Worm (Caenorhabditis elegans) whole organism, mixed stage, embryonic: ENCODE measurements around the gene nep-12.

Experiments used
- M03D4.4 ChIP-seq: sonication (generic microtip); optimal IDR thresholded peaks from 2 replicates; lab custom pipeline; 2017; ENCODE audit warnings: mild to moderate bottlenecking, missing genetic modification characterization, missing compliant biosample characterization
- bed-3 ChIP-seq: fragments of 200-800 bp; sonication (Bioruptor generic); optimal IDR thresholded peaks from 3 replicates; lab custom pipeline; 2018; ENCODE audit warnings: mild to moderate bottlenecking, missing genetic modification characterization, moderate library complexity, missing compliant biosample characterization
- blmp-1 ChIP-seq: fragments of 150-350 bp; optimal IDR thresholded peaks from 2 replicates; lab custom pipeline; 2014; ENCODE audit warnings: missing biosample characterization, missing genetic modification characterization
- ceh-39 ChIP-seq: fragments of 150-350 bp; optimal IDR thresholded peaks from 2 replicates; lab custom pipeline; 2014; ENCODE audit warnings: missing biosample characterization, missing genetic modification characterization
- ceh-43 ChIP-seq: fragments of 200-800 bp; sonication (Bioruptor generic); optimal IDR thresholded peaks from 2 replicates; lab custom pipeline; 2018; ENCODE audit warnings: mild to moderate bottlenecking, missing genetic modification characterization, moderate library complexity, missing compliant biosample characterization
- ceh-83 ChIP-seq: fragments of 200-800 bp; sonication (Bioruptor generic); optimal IDR thresholded peaks from 2 replicates; lab custom pipeline; 2018; ENCODE audit warnings: mild to moderate bottlenecking, missing genetic modification characterization, missing compliant biosample characterization
- ces-1 ChIP-seq: fragments of 150-350 bp; optimal IDR thresholded peaks from 2 replicates; lab custom pipeline; 2014; ENCODE audit warnings: missing biosample characterization, missing genetic modification reagents, missing genetic modification characterization
- cnd-1 ChIP-seq: fragments of 200-800 bp; sonication (Bioruptor generic); optimal IDR thresholded peaks from 2 replicates; lab custom pipeline; 2018; ENCODE audit warnings: mild to moderate bottlenecking, missing genetic modification characterization, missing compliant biosample characterization
- elt-1 ChIP-seq: sonication (generic microtip); optimal IDR thresholded peaks from 2 replicates; lab custom pipeline; 2017; ENCODE audit warnings: missing genetic modification characterization, mild to moderate bottlenecking, missing compliant biosample characterization, antibody characterized with exemption, moderate library complexity, borderline replicate concordance; ENCODE audit not compliant: insufficient read depth
- elt-3 ChIP-seq: fragments of 150-350 bp; optimal IDR thresholded peaks from 2 replicates; lab custom pipeline; 2014; ENCODE audit warnings: missing biosample characterization, missing genetic modification characterization
- flh-1 ChIP-seq: fragments of 200-800 bp; sonication (Bioruptor generic); optimal IDR thresholded peaks from 2 replicates; lab custom pipeline; 2018; ENCODE audit warnings: mild to moderate bottlenecking, missing genetic modification characterization, moderate library complexity, missing compliant biosample characterization
- ham-2 ChIP-seq: fragments of 200-800 bp; sonication (Bioruptor generic); optimal IDR thresholded peaks from 2 replicates; lab custom pipeline; 2018; ENCODE audit warnings: mild to moderate bottlenecking, missing genetic modification characterization, missing compliant biosample characterization
- hlh-1 ChIP-seq: fragments of 150-350 bp; optimal IDR thresholded peaks from 2 replicates; lab custom pipeline; 2014; ENCODE audit warnings: missing biosample characterization, missing genetic modification reagents, missing genetic modification characterization
- lin-13 ChIP-seq: fragments of 150-350 bp; optimal IDR thresholded peaks from 2 replicates; lab custom pipeline; 2014; ENCODE audit warnings: missing biosample characterization, missing genetic modification characterization
- lin-32 ChIP-seq: fragments of 200-800 bp; sonication (Bioruptor generic); optimal IDR thresholded peaks from 2 replicates; lab custom pipeline; 2018; ENCODE audit warnings: mild to moderate bottlenecking, missing genetic modification characterization, missing compliant biosample characterization
- mab-5 ChIP-seq: fragments of 150-350 bp; optimal IDR thresholded peaks from 2 replicates; lab custom pipeline; 2014; ENCODE audit warnings: missing biosample characterization, missing genetic modification characterization
- mep-1 ChIP-seq: fragments of 150-350 bp; optimal IDR thresholded peaks from 2 replicates; lab custom pipeline; 2017; ENCODE audit warnings: missing biosample characterization, missing genetic modification reagents, missing genetic modification characterization, inconsistent platforms
- mls-2 ChIP-seq: sonication (generic microtip); optimal IDR thresholded peaks from 2 replicates; lab custom pipeline; 2016; ENCODE audit warnings: mild to moderate bottlenecking, missing genetic modification characterization, moderate library complexity, missing compliant biosample characterization
- nhr-12 ChIP-seq: fragments of 150-350 bp; optimal IDR thresholded peaks from 2 replicates; lab custom pipeline; 2014; ENCODE audit warnings: missing biosample characterization, missing genetic modification characterization
- nhr-237 ChIP-seq: fragments of 150-350 bp; optimal IDR thresholded peaks from 2 replicates; lab custom pipeline; 2014; ENCODE audit warnings: missing biosample characterization, missing genetic modification characterization
- nhr-28 ChIP-seq: fragments of 150-350 bp; optimal IDR thresholded peaks from 2 replicates; lab custom pipeline; 2014; ENCODE audit warnings: missing biosample characterization, missing genetic modification characterization
- nhr-76 ChIP-seq: sonication (generic microtip); optimal IDR thresholded peaks from 2 replicates; lab custom pipeline; 2017; ENCODE audit warnings: missing biosample characterization, missing genetic modification characterization
- pha-4 ChIP-seq: fragments of 150-350 bp; optimal IDR thresholded peaks from 2 replicates; lab custom pipeline; 2018; ENCODE audit warnings: missing biosample characterization, missing genetic modification reagents, missing genetic modification characterization
- sem-2 ChIP-seq: fragments of 200-800 bp; sonication (Bioruptor generic); optimal IDR thresholded peaks from 2 replicates; lab custom pipeline; 2018; ENCODE audit warnings: mild to moderate bottlenecking, missing genetic modification characterization, missing compliant biosample characterization
- snpc-4 ChIP-seq: fragments of 150-350 bp; optimal IDR thresholded peaks from 2 replicates; lab custom pipeline; 2014; ENCODE audit warnings: missing biosample characterization, missing genetic modification characterization
- sptf-1 ChIP-seq: sonication (generic microtip); optimal IDR thresholded peaks from 2 replicates; lab custom pipeline; 2017; ENCODE audit warnings: mild to moderate bottlenecking, missing genetic modification characterization, moderate library complexity, missing compliant biosample characterization
- tbx-8 ChIP-seq: fragments of 200-800 bp; sonication (Bioruptor generic); optimal IDR thresholded peaks from 2 replicates; lab custom pipeline; 2018; ENCODE audit warnings: mild to moderate bottlenecking, missing genetic modification characterization, moderate library complexity, missing compliant biosample characterization
- unc-120 ChIP-seq: sonication (generic microtip); optimal IDR thresholded peaks from 2 replicates; lab custom pipeline; 2017; ENCODE audit warnings: missing genetic modification characterization, missing compliant biosample characterization; ENCODE audit not compliant: poor library complexity, severe bottlenecking
- unc-39 ChIP-seq: fragments of 150-350 bp; optimal IDR thresholded peaks from 2 replicates; lab custom pipeline; 2014; ENCODE audit warnings: missing biosample characterization, missing genetic modification characterization
- unc-62 ChIP-seq: fragments of 150-350 bp; optimal IDR thresholded peaks from 2 replicates; lab custom pipeline; 2014; ENCODE audit warnings: missing biosample characterization, missing genetic modification reagents, missing genetic modification characterization
- zip-8 ChIP-seq: fragments of 150-350 bp; optimal IDR thresholded peaks from 2 replicates; lab custom pipeline; 2014; ENCODE audit warnings: missing biosample characterization, missing genetic modification characterization
- ztf-11 ChIP-seq: fragments of 150-350 bp; optimal IDR thresholded peaks from 2 replicates; lab custom pipeline; 2014; ENCODE audit warnings: missing biosample characterization, missing genetic modification characterization

Gene nep-12

DNA sequence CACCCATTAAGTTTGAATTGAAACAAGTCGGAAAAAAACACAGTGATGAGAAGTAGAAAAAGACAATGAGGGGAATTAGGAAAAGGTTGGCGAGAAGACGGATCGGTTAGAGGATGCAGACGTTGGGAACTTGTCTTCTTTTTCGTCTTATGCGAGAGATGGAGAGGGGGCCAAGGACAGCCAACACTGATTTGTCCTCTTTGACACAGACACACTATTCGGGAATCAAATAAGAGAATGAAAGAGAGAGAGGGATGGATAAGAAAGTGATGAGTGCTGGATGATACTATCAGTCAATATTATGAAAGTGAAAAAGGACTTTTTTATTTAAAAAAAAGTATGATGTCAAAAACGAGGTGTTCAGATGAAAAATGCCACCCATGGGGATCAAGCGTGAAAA, 37.4 kb upstream of the nep-12 start, which contains the start of gene lact-5:
Gene lact-5 (minus strand): TSS at position 1 of the 400 bp plus-strand sequence.
- no peak for TF ChIP-seq lin-13 (tag; lab: Kevin White, UChicago)
- TF ChIP-seq blmp-1 (tag; lab: Kevin White, UChicago) = peak; percentile 69

DNA sequence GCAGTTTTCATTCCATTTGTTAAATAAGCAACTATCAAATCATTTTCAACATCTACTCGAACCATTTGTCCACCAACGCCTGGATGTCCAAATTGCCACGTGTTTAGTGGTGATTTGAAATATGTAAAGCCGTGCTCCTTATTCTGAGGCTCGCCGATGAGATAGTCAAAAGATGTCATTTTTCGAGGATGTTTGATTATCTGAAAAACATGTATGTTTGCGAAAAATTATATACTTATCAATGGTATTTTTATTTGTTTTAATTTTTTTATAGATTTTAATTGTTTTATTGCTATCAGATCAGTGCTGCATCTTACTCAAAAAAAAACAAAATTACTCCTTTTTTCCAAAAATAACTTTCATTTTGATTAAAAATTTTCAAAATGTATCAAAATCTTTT, 34.4 kb upstream of the nep-12 start:
- TF ChIP-seq sptf-1 (tag; lab: Kevin White, UChicago) (no peak), pha-4 (no peak), unc-120 (no peak), zip-8 (tag; lab: Kevin White, UChicago) (no peak), sem-2 (GFP tag; lab: Kevin White, UChicago) (no peak), ceh-83 (GFP tag; lab: Kevin White, UChicago) (no peak), tbx-8 (no peak), lin-13 (tag; lab: Kevin White, UChicago) (no peak), unc-62 (no peak), ces-1 (GFP tag; lab: Kevin White, UChicago) (no peak), ham-2 (no peak), mls-2 (tag; lab: Kevin White, UChicago) (no peak), ztf-11 (tag; lab: Kevin White, UChicago) (no peak), ceh-39 (no peak), nhr-237 (tag; lab: Kevin White, UChicago) (no peak), snpc-4 (no peak), nhr-12 (tag; lab: Kevin White, UChicago) (no peak), M03D4.4 (tag; lab: Kevin White, UChicago) (no peak), elt-1 (tag; lab: Kevin White, UChicago) (no peak)

DNA sequence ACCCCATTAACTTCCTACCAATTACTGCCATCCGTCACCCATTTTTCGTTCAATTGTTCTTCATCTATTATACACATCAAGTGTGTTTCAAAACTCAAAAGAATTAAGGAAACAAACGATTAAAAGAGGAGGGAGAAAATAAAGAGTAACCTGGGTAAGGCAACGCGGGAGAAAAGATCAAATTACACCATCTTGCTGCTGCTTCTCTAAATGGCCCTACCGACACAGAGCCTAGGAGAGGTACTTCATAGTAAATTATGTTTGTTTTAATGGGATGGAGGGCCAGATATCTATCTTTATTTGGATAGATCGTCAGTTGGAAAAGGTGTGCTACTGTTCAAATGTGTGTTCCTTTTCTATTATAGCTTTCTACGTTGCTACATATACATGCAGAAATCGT, 31.0 kb upstream of the nep-12 start:
- TF ChIP-seq ceh-43 (no peak), unc-62 (no peak), nhr-12 (tag; lab: Kevin White, UChicago) (no peak), lin-13 (tag; lab: Kevin White, UChicago) (no peak), elt-1 (tag; lab: Kevin White, UChicago) (no peak), snpc-4 (no peak), zip-8 (tag; lab: Kevin White, UChicago) (no peak), unc-39 (tag; lab: Kevin White, UChicago) (no peak), elt-3 (tag; lab: Kevin White, UChicago) (no peak), nhr-237 (tag; lab: Kevin White, UChicago) (no peak), cnd-1 (no peak), ceh-39 (no peak), mab-5 (no peak), lin-32 (GFP tag; lab: Kevin White, UChicago) (no peak), nhr-28 (tag; lab: Kevin White, UChicago) (no peak), nhr-76 (no peak), bed-3 (GFP tag; lab: Kevin White, UChicago) (no peak), mls-2 (tag; lab: Kevin White, UChicago) (no peak), tbx-8 (no peak), ceh-83 (GFP tag; lab: Kevin White, UChicago) (no peak)

DNA sequence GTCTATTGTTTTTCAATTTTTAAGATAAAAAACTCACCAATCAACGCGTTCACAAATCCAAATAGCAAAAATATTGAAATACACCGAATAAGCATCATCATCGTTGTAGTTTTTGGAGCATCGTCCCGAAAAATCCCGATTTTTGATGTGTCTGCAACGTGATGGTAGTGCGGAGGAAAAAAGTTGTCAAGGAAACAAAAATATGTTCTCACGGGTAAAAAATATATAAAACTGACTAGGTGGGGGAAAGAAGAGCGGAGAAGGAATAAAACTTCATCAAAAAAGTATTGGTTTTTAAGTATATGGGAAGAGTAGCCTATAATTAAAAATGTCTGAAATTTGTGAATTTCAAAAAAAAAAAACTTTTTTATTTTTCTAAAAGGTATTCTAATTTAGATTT, 27.6 kb upstream of the nep-12 start, which contains the start of gene rig-6:
Gene rig-6 (minus strand): TSS at position 101 of the 400 bp plus-strand sequence.
- TF ChIP-seq nhr-28 (tag; lab: Kevin White, UChicago) = no peak
- no peak for TF ChIP-seq flh-1 (GFP tag; lab: Kevin White, UChicago)
- TF ChIP-seq sem-2 (GFP tag; lab: Kevin White, UChicago) = no peak
- TF ChIP-seq pha-4 = no peak
- no peak for TF ChIP-seq ztf-11 (tag; lab: Kevin White, UChicago)
- no peak for TF ChIP-seq mab-5
- no peak for TF ChIP-seq mep-1 (tag; lab: Kevin White, UChicago)
- no peak for TF ChIP-seq ceh-43
- no peak for TF ChIP-seq lin-13 (tag; lab: Kevin White, UChicago)
- TF ChIP-seq, all 35 proteins: peak for 0

DNA sequence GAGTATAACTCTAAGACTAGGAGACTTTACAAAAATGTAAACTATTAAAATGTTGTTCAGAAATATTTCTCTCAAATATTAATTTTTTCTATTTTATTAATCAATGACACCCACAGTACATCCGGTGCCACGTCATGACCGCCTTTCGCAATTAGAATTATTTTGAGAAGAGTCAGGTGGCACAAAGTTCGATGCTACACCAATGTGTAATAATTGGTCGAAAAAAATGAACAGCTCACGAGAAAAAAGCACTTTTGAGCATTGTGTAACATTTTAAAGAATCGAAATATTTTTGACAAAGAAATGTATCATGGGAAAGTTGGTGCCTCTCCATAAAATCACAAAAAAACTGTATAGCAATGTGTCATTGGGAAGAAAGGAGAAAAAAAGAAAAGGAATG, 22.4 kb upstream of the nep-12 start:
- TF ChIP-seq mep-1 (tag; lab: Kevin White, UChicago) = no peak
- TF ChIP-seq ceh-39 = no peak
- TF ChIP-seq unc-39 (tag; lab: Kevin White, UChicago) = no peak
- no peak for TF ChIP-seq mls-2 (tag; lab: Kevin White, UChicago)
- TF ChIP-seq hlh-1 (tag; lab: Kevin White, UChicago) = peak; percentile 27
- TF ChIP-seq, all 35 proteins: peak for 1
